Worm (Caenorhabditis elegans) whole organism, L1 larva: ENCODE measurements around the gene F10C2.3.
"Not testable (repeated sequence)": the region's sequence is repeated elsewhere in the genome, so short reads cannot be mapped to it uniquely, and the experiment has no call there.

ENCODE experiments used
- C04F5.9 ChIP-seq: sonication (generic microtip); optimal IDR thresholded peaks from 2 replicates; lab custom pipeline; 2016; ENCODE audit warnings: missing genetic modification characterization, missing compliant biosample characterization
- C16A3.4 ChIP-seq: fragments of 150-350 bp; optimal IDR thresholded peaks from 2 replicates; lab custom pipeline; 2014; ENCODE audit warnings: missing biosample characterization, missing genetic modification characterization
- C34B4.2 ChIP-seq: sonication (generic microtip); optimal IDR thresholded peaks from 2 replicates; lab custom pipeline; 2017; ENCODE audit warnings: mild to moderate bottlenecking, missing genetic modification characterization, missing compliant biosample characterization
- Y116A8C.19 ChIP-seq: sonication (generic microtip); optimal IDR thresholded peaks from 2 replicates; lab custom pipeline; 2016; ENCODE audit warnings: missing compliant biosample characterization, missing genetic modification characterization, borderline replicate concordance
- aha-1 ChIP-seq: fragments of 150-350 bp; optimal IDR thresholded peaks from 2 replicates; lab custom pipeline; 2014; ENCODE audit warnings: missing biosample characterization, missing genetic modification characterization
- aly-2 ChIP-seq: fragments of 150-350 bp; optimal IDR thresholded peaks from 2 replicates; lab custom pipeline; 2014; ENCODE audit warnings: missing biosample characterization, missing genetic modification characterization
- blmp-1 ChIP-seq: fragments of 150-350 bp; optimal IDR thresholded peaks from 2 replicates; lab custom pipeline; 2014; ENCODE audit warnings: missing biosample characterization, missing genetic modification characterization
- ceh-8 ChIP-seq: fragments of 200-800 bp; sonication (Bioruptor generic); optimal IDR thresholded peaks from 2 replicates; lab custom pipeline; 2018; ENCODE audit warnings: mild to moderate bottlenecking, missing genetic modification characterization, moderate library complexity, missing compliant biosample characterization
- ceh-82 ChIP-seq, 3 experiments: fragments of 150-350 bp in 1 of 3; sonication (generic microtip) in 2 of 3; optimal IDR thresholded peaks; 2 replicates each; lab custom pipeline; 2014 to 2017; ENCODE audit warnings: missing biosample characterization in 3 of 3, missing genetic modification characterization in 3 of 3
- dpl-1 ChIP-seq, 3 experiments: fragments of 150-350 bp in 2 of 3; sonication (generic microtip) in 1 of 3; optimal IDR thresholded peaks; 2 replicates each; lab custom pipeline; 2014 to 2017; ENCODE audit warnings: missing biosample characterization in 3 of 3, missing genetic modification characterization in 3 of 3, missing genetic modification reagents in 3 of 3
- dsc-1 ChIP-seq: sonication (generic microtip); optimal IDR thresholded peaks from 2 replicates; lab custom pipeline; 2016; ENCODE audit warnings: mild to moderate bottlenecking, missing genetic modification characterization, missing compliant biosample characterization
- efl-1 ChIP-seq, 4 experiments: fragments of 150-350 bp; optimal IDR thresholded peaks in 3 of 4; peaks in 1 of 4; 1 replicate in 1 of 4; 2 replicates in 3 of 4; lab custom pipeline; 2014; ENCODE audit warnings: missing biosample characterization in 2 of 4, missing genetic modification characterization in 2 of 4, missing genetic modification reagents in 2 of 4
- efl-3 ChIP-seq: fragments of 200-800 bp; sonication (Bioruptor generic); optimal IDR thresholded peaks from 2 replicates; lab custom pipeline; 2018; ENCODE audit warnings: mild to moderate bottlenecking, missing genetic modification characterization, missing compliant biosample characterization
- egl-27 ChIP-seq, 2 experiments: fragments of 150-350 bp in 1 of 2; sonication (generic microtip); optimal IDR thresholded peaks; 3 replicates each; lab custom pipeline; 2017 to 2018; ENCODE audit warnings: missing biosample characterization in 2 of 2, missing genetic modification characterization in 2 of 2, missing genetic modification reagents in 2 of 2
- elt-2 ChIP-seq: sonication (generic microtip); optimal IDR thresholded peaks from 2 replicates; lab custom pipeline; 2016; ENCODE audit warnings: missing genetic modification characterization, mild to moderate bottlenecking, inconsistent platforms, missing compliant biosample characterization, missing genetic modification reagents
- elt-3 ChIP-seq, 6 experiments: fragments of 150-350 bp in 1 of 6; sonication (generic microtip); optimal IDR thresholded peaks; 2 replicates each; lab custom pipeline; 2017 to 2018; ENCODE audit warnings: missing biosample characterization in 6 of 6, missing genetic modification characterization in 6 of 6, inconsistent platforms in 1 of 6
- fkh-4 ChIP-seq: sonication (generic microtip); optimal IDR thresholded peaks from 2 replicates; lab custom pipeline; 2016; ENCODE audit warnings: missing compliant biosample characterization, missing genetic modification characterization, borderline replicate concordance
- fos-1 ChIP-seq: fragments of 150-350 bp; optimal IDR thresholded peaks from 2 replicates; lab custom pipeline; 2014; ENCODE audit warnings: missing biosample characterization, missing genetic modification characterization
- hlh-4 ChIP-seq: sonication (generic microtip); optimal IDR thresholded peaks from 2 replicates; lab custom pipeline; 2016; ENCODE audit warnings: mild to moderate bottlenecking, missing genetic modification characterization, missing compliant biosample characterization
- jun-1 ChIP-seq: fragments of 150-350 bp; optimal IDR thresholded peaks from 2 replicates; lab custom pipeline; 2014; ENCODE audit warnings: missing biosample characterization, missing genetic modification reagents, missing genetic modification characterization
- lin-13 ChIP-seq: fragments of 150-350 bp; optimal IDR thresholded peaks from 2 replicates; lab custom pipeline; 2014; ENCODE audit warnings: missing biosample characterization, missing genetic modification reagents, missing genetic modification characterization
- lin-14 ChIP-seq: fragments of 200-800 bp; sonication (Bioruptor generic); optimal IDR thresholded peaks from 2 replicates; lab custom pipeline; 2018; ENCODE audit warnings: mild to moderate bottlenecking, missing genetic modification characterization, moderate library complexity, missing compliant biosample characterization
- lin-35 ChIP-seq, 2 experiments: fragments of 150-350 bp; optimal IDR thresholded peaks; 2 replicates each; lab custom pipeline; 2014; ENCODE audit warnings: missing biosample characterization in 2 of 2, missing genetic modification characterization in 2 of 2, missing genetic modification reagents in 2 of 2
- lsy-2 ChIP-seq, 2 experiments: fragments of 150-350 bp; optimal IDR thresholded peaks; 2 replicates each; lab custom pipeline; 2014; ENCODE audit warnings: missing biosample characterization in 2 of 2, missing genetic modification characterization in 2 of 2
- mef-2 ChIP-seq: fragments of 150-350 bp; optimal IDR thresholded peaks from 2 replicates; lab custom pipeline; 2014; ENCODE audit warnings: missing biosample characterization, missing genetic modification characterization
- mep-1 ChIP-seq: fragments of 150-350 bp; optimal IDR thresholded peaks from 2 replicates; lab custom pipeline; 2014; ENCODE audit warnings: missing biosample characterization, missing genetic modification characterization
- nhr-12 ChIP-seq: sonication (generic microtip); optimal IDR thresholded peaks from 2 replicates; lab custom pipeline; 2017; ENCODE audit warnings: missing biosample characterization, missing genetic modification characterization
- nhr-20 ChIP-seq: sonication (generic microtip); optimal IDR thresholded peaks from 2 replicates; lab custom pipeline; 2016; ENCODE audit warnings: mild to moderate bottlenecking, missing genetic modification characterization, missing compliant biosample characterization
- nhr-237 ChIP-seq: fragments of 150-350 bp; optimal IDR thresholded peaks from 2 replicates; lab custom pipeline; 2014; ENCODE audit warnings: missing biosample characterization, missing genetic modification characterization
- nhr-47 ChIP-seq: sonication (generic microtip); optimal IDR thresholded peaks from 2 replicates; lab custom pipeline; 2016; ENCODE audit warnings: mild to moderate bottlenecking, missing genetic modification characterization, moderate library complexity, missing compliant biosample characterization
- nhr-71 ChIP-seq: sonication (generic microtip); optimal IDR thresholded peaks from 2 replicates; lab custom pipeline; 2016; ENCODE audit warnings: mild to moderate bottlenecking, missing genetic modification characterization, moderate library complexity, missing compliant biosample characterization
- nhr-90 ChIP-seq: sonication (generic microtip); optimal IDR thresholded peaks from 2 replicates; lab custom pipeline; 2016; ENCODE audit warnings: mild to moderate bottlenecking, missing genetic modification characterization, missing compliant biosample characterization; ENCODE audit not compliant: poor library complexity
- pax-3 ChIP-seq: fragments of 200-800 bp; sonication (Bioruptor generic); optimal IDR thresholded peaks from 2 replicates; lab custom pipeline; 2018; ENCODE audit warnings: mild to moderate bottlenecking, missing genetic modification characterization, moderate library complexity, missing compliant biosample characterization
- pqm-1 ChIP-seq: sonication (generic microtip); optimal IDR thresholded peaks from 3 replicates; lab custom pipeline; 2017; ENCODE audit warnings: missing biosample characterization, missing genetic modification characterization
- tbx-2 ChIP-seq: sonication (generic microtip); optimal IDR thresholded peaks from 2 replicates; lab custom pipeline; 2016; ENCODE audit warnings: missing genetic modification characterization, missing compliant biosample characterization
- unc-98 ChIP-seq: fragments of 200-800 bp; sonication (Bioruptor generic); IDR thresholded peaks from 2 replicates; pipeline ENCODE4 v1.3.6; 2022; ENCODE audit warnings: missing genetic modification characterization, missing compliant biosample characterization
- xbp-1 ChIP-seq: sonication (generic microtip); optimal IDR thresholded peaks from 2 replicates; lab custom pipeline; 2016; ENCODE audit warnings: missing genetic modification characterization, missing compliant biosample characterization
- ztf-11 ChIP-seq, 2 experiments: sonication (generic microtip); optimal IDR thresholded peaks; 2 replicates each; lab custom pipeline; 2016 to 2017; ENCODE audit warnings: missing genetic modification characterization in 2 of 2, missing biosample characterization in 1 of 2, missing compliant biosample characterization in 1 of 2
- ztf-4 ChIP-seq: fragments of 150-350 bp; optimal IDR thresholded peaks from 2 replicates; lab custom pipeline; 2014; ENCODE audit warnings: missing biosample characterization, missing genetic modification characterization

F10C2.3 gene

DNA sequence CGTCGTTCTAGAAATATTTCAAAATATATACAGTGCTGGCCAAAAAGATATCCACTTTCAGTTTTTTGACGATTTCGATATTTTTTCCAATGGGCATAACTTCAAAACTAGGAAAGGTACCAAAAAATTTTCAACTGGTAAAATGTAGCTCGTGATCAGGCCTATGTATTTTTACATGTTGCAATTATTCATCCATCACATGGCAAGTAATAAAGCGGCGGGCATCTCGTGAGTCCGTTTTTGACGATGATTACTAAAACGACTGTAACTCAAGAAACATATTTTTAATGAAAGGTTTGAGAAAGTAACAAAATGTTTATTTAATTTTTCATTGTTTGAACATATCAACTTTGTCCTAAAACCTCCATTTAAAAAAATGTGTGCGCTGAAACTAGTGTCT, at the start of gene F10C2.3:
TSS of gene F10C2.3 (plus strand) at position 301 of the 400 bp plus-strand sequence.
- not testable (repeated sequence) for TF ChIP-seq blmp-1; lsy-2 (tag; optimal IDR thresholded peaks at IDR 0.05; lab: Kevin White, UChicago); lin-35 (GFP tag; optimal IDR thresholded peaks at IDR 0.05; lab: Kevin White, UChicago)

ce11 chrV:11975233-11975632, 44.9 kb upstream of the F10C2.3 start, which contains the start of gene cpr-1:
cpr-1 (plus strand) TSS chrV:11975551.
- TF ChIP-seq pqm-1 (tag; lab: Kevin White, UChicago) (peak; percentile 85), efl-3 (GFP tag; lab: Kevin White, UChicago) (no peak), lin-35 (GFP tag; optimal IDR thresholded peaks at IDR 0.05; lab: Kevin White, UChicago) (peak in 1 of 2 experiments; percentile 41), Y116A8C.19 (tag; lab: Kevin White, UChicago) (no peak), mep-1 (tag; lab: Kevin White, UChicago) (no peak), aly-2 (no peak), dsc-1 (tag; lab: Kevin White, UChicago) (no peak), egl-27 (tag; optimal IDR thresholded peaks at IDR 0.05; lab: Kevin White, UChicago) (no peak), nhr-20 (peak; percentile 42), fos-1 (tag; lab: Kevin White, UChicago) (no peak), elt-3 (tag; optimal IDR thresholded peaks at IDR 0.05; lab: Kevin White, UChicago) (no peak), nhr-71 (tag; lab: Kevin White, UChicago) (peak; percentile 17), ceh-8 (no peak), fkh-4 (no peak), lsy-2 (tag; optimal IDR thresholded peaks at IDR 0.05; lab: Kevin White, UChicago) (no peak), C16A3.4 (tag; lab: Kevin White, UChicago) (no peak), xbp-1 (tag; lab: Kevin White, UChicago) (no peak), elt-2 (peak; percentile 98), C04F5.9 (tag; lab: Kevin White, UChicago) (no peak), lin-13 (GFP tag; lab: Kevin White, UChicago) (no peak), lin-14 (GFP tag; lab: Kevin White, UChicago) (no peak), C34B4.2 (tag; lab: Kevin White, UChicago) (no peak), efl-1 (optimal IDR thresholded peaks at IDR 0.05; lab: Kevin White, UChicago) (no peak), efl-1 (GFP tag; optimal IDR thresholded peaks at IDR 0.05 in 1 of 2; lab: Kevin White, UChicago) (peak in 1 of 2 experiments; percentile 78), ztf-11 (tag; optimal IDR thresholded peaks at IDR 0.05; lab: Kevin White, UChicago) (no peak), jun-1 (tag; lab: Kevin White, UChicago) (peak; percentile 11), nhr-12 (tag; lab: Kevin White, UChicago) (no peak), nhr-47 (tag; lab: Kevin White, UChicago) (no peak), aha-1 (tag; lab: Kevin White, UChicago) (no peak), ztf-4 (tag; lab: Kevin White, UChicago) (no peak), hlh-4 (tag; lab: Kevin White, UChicago) (no peak), tbx-2 (no peak), dpl-1 (GFP tag; optimal IDR thresholded peaks at IDR 0.05; lab: Kevin White, UChicago) (no peak), unc-98 (no peak), mef-2 (no peak), ceh-82 (tag; optimal IDR thresholded peaks at IDR 0.05; lab: Kevin White, UChicago) (no peak), pax-3 (tag; lab: Kevin White, UChicago) (peak; percentile 32)
- TF ChIP-seq, all 84 proteins: peak for 8

- TF ChIP-seq nhr-237 (tag; lab: Kevin White, UChicago) (no peak), lin-14 (GFP tag; lab: Kevin White, UChicago) (no peak), nhr-71 (tag; lab: Kevin White, UChicago) (peak; percentile 29), dpl-1 (GFP tag; optimal IDR thresholded peaks at IDR 0.05; lab: Kevin White, UChicago) (no peak), lin-35 (GFP tag; optimal IDR thresholded peaks at IDR 0.05; lab: Kevin White, UChicago) (peak in 1 of 2 experiments; percentile 28), hlh-4 (tag; lab: Kevin White, UChicago) (no peak), elt-2 (peak; percentile 82), nhr-90 (tag; lab: Kevin White, UChicago) (peak; percentile 39)
Observed at ce11 chrV:11976734-11977133, 43.4 kb upstream of the F10C2.3 start.
